Worm (Caenorhabditis elegans): ENCODE data around the gene C08F1.10.

DNA sequence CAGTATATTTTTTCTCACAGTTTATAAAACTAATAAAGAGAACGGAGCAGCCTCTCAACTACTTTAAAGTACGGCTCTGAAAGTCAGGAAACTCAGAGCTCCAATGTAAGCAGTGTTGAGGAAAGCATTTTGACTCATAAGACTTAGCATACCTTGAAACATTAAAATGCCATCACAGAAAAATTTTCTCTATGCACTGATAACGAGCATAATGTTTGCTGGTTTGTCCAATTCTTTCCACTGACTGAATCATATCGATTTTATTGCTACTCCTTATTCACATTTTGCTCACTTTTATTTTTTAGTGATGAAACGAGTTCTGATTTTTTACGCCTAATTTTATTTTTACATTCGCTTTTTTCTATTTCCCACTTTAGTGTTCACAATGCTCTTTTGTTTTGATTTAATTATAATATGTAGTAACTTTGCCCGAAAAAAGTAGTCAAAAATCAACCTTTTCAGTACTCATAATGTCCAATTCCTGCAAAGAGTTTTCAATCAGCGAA lies 45.8 kb upstream of the C08F1.10 start, which contains the start of gene math-39:
- TF ChIP-seq dmd-4 (tag; optimal IDR thresholded peaks at IDR 0.05) (no peak), elt-3 (tag; optimal IDR thresholded peaks at IDR 0.05) (no peak), nhr-6 (tag; optimal IDR thresholded peaks at IDR 0.05) (no peak), lin-13 (GFP tag; optimal IDR thresholded peaks at IDR 0.05) (no peak), unc-55 (GFP tag; optimal IDR thresholded peaks at IDR 0.05) (no peak), lsy-2 (tag; optimal IDR thresholded peaks at IDR 0.05) (no peak), aly-2 (tag; optimal IDR thresholded peaks at IDR 0.05) (no peak), zag-1 (tag; optimal IDR thresholded peaks at IDR 0.05) (no peak), unc-62 (GFP tag; optimal IDR thresholded peaks at IDR 0.05) (no peak), ama-1 (optimal IDR thresholded peaks at IDR 0.05) (no peak), mdl-1 (tag; optimal IDR thresholded peaks at IDR 0.05) (no peak), R02D3.7 (tag; optimal IDR thresholded peaks at IDR 0.05) (no peak)

All from whole organism, L2 larva.